Worm (Caenorhabditis elegans): ENCODE data around the gene btb-7.

DNA sequence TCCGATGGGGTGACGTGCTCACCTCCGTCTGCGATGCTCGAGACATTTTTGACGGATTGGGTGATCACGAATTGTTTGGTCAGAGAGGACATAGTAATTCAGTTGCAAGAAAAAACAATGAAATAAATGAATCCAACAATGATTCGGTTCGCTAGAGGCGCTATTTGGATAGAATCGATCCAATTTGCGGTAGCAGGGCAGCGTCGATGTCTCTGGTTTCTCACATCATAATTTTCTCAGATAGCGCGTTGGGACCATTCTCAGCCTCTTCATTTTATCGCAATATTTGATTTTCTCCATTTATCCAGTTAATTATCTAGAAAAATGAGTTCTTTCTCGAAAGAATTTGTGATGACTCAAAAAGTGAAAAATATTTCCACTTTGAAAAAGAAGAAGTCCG lies 6.7 kb upstream of the btb-7 start, which contains the start of gene sdz-18:
- no peak for TF ChIP-seq him-1 (tag; optimal IDR thresholded peaks at IDR 0.05)
- TF ChIP-seq dao-5 (tag; optimal IDR thresholded peaks at IDR 0.05), result no peak
- no peak for TF ChIP-seq W03F9.2 (tag; optimal IDR thresholded peaks at IDR 0.05)

All from whole organism, L4/young adult.